Worm (Caenorhabditis elegans) whole organism, L3 larva: Measurements from ENCODE around the gene Y7A5A.10.

ENCODE experiments used
- aly-2 ChIP-seq: fragments of 150-350 bp; optimal IDR thresholded peaks from 2 replicates; lab custom pipeline; 2014; ENCODE audit warnings: missing biosample characterization, missing genetic modification characterization
- ama-1 ChIP-seq: fragments of 150-350 bp; optimal IDR thresholded peaks from 2 replicates; lab custom pipeline; 2018
- elt-1 ChIP-seq: fragments of 150-350 bp; optimal IDR thresholded peaks from 2 replicates; lab custom pipeline; 2014; ENCODE audit warnings: missing biosample characterization, missing genetic modification characterization
- elt-2 ChIP-seq: sonication (generic microtip); optimal IDR thresholded peaks from 2 replicates; lab custom pipeline; 2016; ENCODE audit warnings: missing genetic modification reagents, mild to moderate bottlenecking, missing genetic modification characterization, missing compliant biosample characterization
- jun-1 ChIP-seq: fragments of 150-350 bp; optimal IDR thresholded peaks from 2 replicates; lab custom pipeline; 2014; ENCODE audit warnings: missing biosample characterization, missing genetic modification reagents, missing genetic modification characterization
- lin-39 ChIP-seq: fragments of 150-350 bp; optimal IDR thresholded peaks from 2 replicates; lab custom pipeline; 2018; ENCODE audit warnings: missing biosample characterization, missing genetic modification reagents, missing genetic modification characterization
- nhr-11 ChIP-seq: fragments of 150-350 bp; optimal IDR thresholded peaks from 2 replicates; lab custom pipeline; 2014; ENCODE audit warnings: missing biosample characterization, missing genetic modification characterization
- nhr-43 ChIP-seq: sonication (generic microtip); optimal IDR thresholded peaks from 2 replicates; lab custom pipeline; 2016; ENCODE audit warnings: mild to moderate bottlenecking, missing genetic modification characterization, missing compliant biosample characterization; ENCODE audit not compliant: poor library complexity, severe bottlenecking
- nhr-76 ChIP-seq: fragments of 150-350 bp; sonication (generic microtip); optimal IDR thresholded peaks from 5 replicates; lab custom pipeline; 2014; ENCODE audit warnings: missing biosample characterization, missing genetic modification characterization
- pha-4 ChIP-seq: fragments of 150-350 bp; optimal IDR thresholded peaks from 2 replicates; lab custom pipeline; 2014; ENCODE audit warnings: missing biosample characterization, missing genetic modification reagents, missing genetic modification characterization
- unc-62 ChIP-seq: fragments of 150-350 bp; sonication (generic microtip); optimal IDR thresholded peaks from 4 replicates; lab custom pipeline; 2014; ENCODE audit warnings: missing biosample characterization, missing genetic modification reagents, missing genetic modification characterization

DNA sequence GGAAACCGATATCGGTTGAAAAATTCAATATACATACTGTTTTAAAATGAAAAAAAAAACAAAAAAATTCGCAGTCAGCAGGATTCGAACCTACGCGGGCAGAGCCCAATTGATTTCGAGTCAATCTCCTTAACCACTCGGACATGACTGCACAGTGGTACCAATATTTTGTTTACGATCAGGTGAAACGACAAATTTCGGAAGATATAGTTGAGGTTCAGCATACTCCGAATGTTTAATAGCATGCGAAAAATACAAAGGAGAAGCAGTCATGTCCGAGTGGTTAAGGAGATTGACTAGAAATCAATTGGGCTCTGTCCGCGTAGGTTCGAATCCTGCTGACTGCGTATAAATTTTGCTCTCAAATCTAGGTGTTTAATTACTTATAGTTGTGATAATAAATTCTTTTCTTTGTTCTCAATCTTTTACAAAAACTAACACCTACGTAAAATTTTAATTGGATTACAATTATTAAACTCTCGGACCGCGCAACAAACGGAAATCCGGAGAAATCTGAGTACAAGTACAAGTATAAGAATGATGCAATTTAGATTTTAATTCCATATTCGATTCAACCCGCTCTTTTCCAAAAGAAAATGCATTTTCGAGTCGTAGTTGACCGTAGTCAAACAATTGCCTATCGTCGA lies 21.5 kb downstream of the Y7A5A.10 start, which contains the start of gene Y7A5A.13:
- TF ChIP-seq unc-62 (no peak), ama-1 (lab: Kevin White, UChicago) (no peak), aly-2 (no peak), lin-39 (tag; lab: Kevin White, UChicago) (no peak), nhr-11 (no peak), elt-2 (tag; lab: Kevin White, UChicago) (no peak), jun-1 (tag; lab: Kevin White, UChicago) (no peak), elt-1 (tag; lab: Kevin White, UChicago) (no peak), nhr-76 (tag; lab: Kevin White, UChicago) (no peak), pha-4 (tag; lab: Kevin White, UChicago) (no peak), nhr-43 (tag; lab: Kevin White, UChicago) (peak; percentile 32)
